Worm (Caenorhabditis elegans) whole organism, early embryonic: ENCODE measurements around the gene nhr-21.

Source experiments
- B0310.2 ChIP-seq: sonication (generic microtip); optimal IDR thresholded peaks from 2 replicates; lab custom pipeline; 2016; ENCODE audit warnings: mild to moderate bottlenecking, missing genetic modification characterization, missing compliant biosample characterization
- F13C5.2 ChIP-seq: sonication (generic microtip); optimal IDR thresholded peaks from 2 replicates; lab custom pipeline; 2017; ENCODE audit warnings: mild to moderate bottlenecking, missing genetic modification characterization, inconsistent platforms, missing compliant biosample characterization
- aly-1 ChIP-seq: sonication (generic microtip); optimal IDR thresholded peaks from 2 replicates; lab custom pipeline; 2016; ENCODE audit warnings: missing genetic modification characterization, missing compliant biosample characterization
- ama-1 ChIP-seq: fragments of 150-350 bp; optimal IDR thresholded peaks from 2 replicates; lab custom pipeline; 2014
- ceh-13 ChIP-seq: fragments of 200-800 bp; sonication (Bioruptor generic); optimal IDR thresholded peaks from 2 replicates; lab custom pipeline; 2018; ENCODE audit warnings: mild to moderate bottlenecking, missing genetic modification characterization, missing compliant biosample characterization
- ceh-36 ChIP-seq: sonication (generic microtip); optimal IDR thresholded peaks from 2 replicates; lab custom pipeline; 2016; ENCODE audit warnings: missing genetic modification characterization, inconsistent platforms, missing compliant biosample characterization
- ets-7 ChIP-seq: sonication (generic microtip); optimal IDR thresholded peaks from 2 replicates; lab custom pipeline; 2016; ENCODE audit warnings: missing genotype, missing genetic modification characterization, missing compliant biosample characterization
- flt-1 ChIP-seq: fragments of 200-800 bp; sonication (Bioruptor generic); IDR thresholded peaks from 2 replicates; pipeline ENCODE4 v1.3.6; 2022; ENCODE audit warnings: missing genetic modification characterization, missing compliant biosample characterization
- hmbx-1 ChIP-seq: sonication (generic microtip); optimal IDR thresholded peaks from 2 replicates; lab custom pipeline; 2016; ENCODE audit warnings: mild to moderate bottlenecking, missing genetic modification characterization, missing compliant biosample characterization
- hmg-4 ChIP-seq: fragments of 200-800 bp; sonication (Bioruptor generic); optimal IDR thresholded peaks from 2 replicates; lab custom pipeline; 2018; ENCODE audit warnings: mild to moderate bottlenecking, missing genetic modification characterization, missing compliant biosample characterization
- hnd-1 ChIP-seq: sonication (generic microtip); optimal IDR thresholded peaks from 2 replicates; lab custom pipeline; 2016; ENCODE audit warnings: missing genetic modification characterization, missing compliant biosample characterization
- pes-1 ChIP-seq: fragments of 200-800 bp; sonication (Bioruptor generic); IDR thresholded peaks from 2 replicates; pipeline ENCODE4 v1.3.6; 2022; ENCODE audit warnings: missing genetic modification reagents, missing genetic modification characterization, missing compliant biosample characterization
- scrt-1 ChIP-seq: fragments of 200-800 bp; sonication (Bioruptor generic); IDR thresholded peaks from 2 replicates; pipeline ENCODE4 v1.3.6; 2022; ENCODE audit warnings: missing genetic modification characterization, missing compliant biosample characterization
- sea-1 ChIP-seq: fragments of 200-800 bp; sonication (Bioruptor generic); conservative IDR thresholded peaks from 2 replicates; pipeline ENCODE4 v1.3.6; 2022; ENCODE audit warnings: missing genetic modification characterization, missing compliant biosample characterization
- tbx-11 ChIP-seq: fragments of 200-800 bp; sonication (Bioruptor generic); IDR thresholded peaks from 2 replicates; pipeline ENCODE4 v1.3.6; 2022; ENCODE audit warnings: missing genetic modification characterization, missing compliant biosample characterization
- tbx-37 ChIP-seq: fragments of 200-800 bp; sonication (Bioruptor generic); conservative IDR thresholded peaks from 2 replicates; pipeline ENCODE4 v1.3.6; 2022; ENCODE audit warnings: missing genetic modification reagents, missing genetic modification characterization, missing compliant biosample characterization
- tra-4 ChIP-seq: sonication (generic microtip); optimal IDR thresholded peaks from 2 replicates; lab custom pipeline; 2017; ENCODE audit warnings: missing genetic modification characterization, missing compliant biosample characterization

nhr-21 gene

DNA sequence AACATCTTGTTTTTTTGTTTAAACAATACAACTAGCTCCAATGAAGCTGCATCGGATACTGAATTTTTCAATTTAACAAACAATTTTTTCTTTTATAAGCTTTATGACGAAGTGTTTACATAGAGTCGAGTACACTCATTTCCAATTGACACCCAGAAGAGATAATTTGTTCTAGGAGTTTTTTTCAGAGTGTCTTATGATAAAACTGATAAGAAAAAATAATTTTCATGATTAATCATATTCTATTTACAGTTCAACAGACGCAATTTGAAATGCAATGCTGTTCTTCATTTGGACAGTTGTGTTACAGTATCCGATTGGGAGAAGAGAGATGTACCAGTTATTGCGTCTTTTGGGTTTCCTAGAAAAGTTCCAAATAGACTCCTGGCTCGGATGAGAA lies 42.9 kb downstream of the nhr-21 start:
- TF ChIP-seq hnd-1 = no peak

DNA sequence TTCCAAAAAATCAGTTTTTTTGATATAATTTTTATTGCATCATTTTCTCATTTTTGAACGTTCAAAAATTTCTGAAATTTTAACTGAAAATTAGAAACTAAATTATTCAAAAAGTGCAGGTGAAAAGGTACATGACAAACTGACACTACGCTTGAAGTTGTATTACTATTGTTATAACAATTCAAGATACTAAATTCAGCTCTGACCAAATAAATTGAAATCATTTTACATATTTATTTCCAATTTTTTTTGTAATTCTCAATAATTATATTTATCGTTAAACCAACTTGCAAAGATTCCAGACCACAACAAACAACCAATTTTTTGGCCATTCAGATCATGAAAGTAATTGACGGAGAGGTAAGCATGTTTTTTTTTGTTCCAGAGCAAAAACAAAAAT lies 46.4 kb downstream of the nhr-21 start, which contains the start of gene sre-3:
Gene sre-3, plus strand, starts transcription at position 301 of the 400 bp plus-strand sequence.
- TF ChIP-seq B0310.2 (tag; lab: Kevin White, UChicago) = no peak
- no peak for TF ChIP-seq ceh-36 (tag; lab: Kevin White, UChicago)

DNA sequence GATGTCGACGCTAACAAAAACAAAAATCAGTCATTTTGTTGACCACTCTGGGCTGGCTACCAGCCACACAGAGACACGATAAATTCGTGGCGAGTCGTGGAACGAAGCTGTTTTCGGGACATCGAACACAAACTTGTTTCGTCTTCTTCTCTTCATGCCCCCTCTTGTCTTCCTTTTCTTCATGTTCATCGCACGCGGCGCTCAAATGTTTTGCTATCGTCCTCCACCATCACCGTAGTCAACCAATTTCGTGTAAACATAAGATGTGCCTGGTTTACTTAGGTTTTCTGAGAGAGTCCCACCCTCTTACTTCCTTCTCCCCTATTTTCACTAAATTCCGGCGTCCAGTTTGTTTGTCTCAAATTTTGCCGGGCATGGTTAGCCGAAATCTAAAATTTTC lies 51.3 kb downstream of the nhr-21 start:
- TF ChIP-seq ama-1 (lab: Kevin White, UChicago) = no peak
- TF ChIP-seq sea-1 = no peak
- no peak for TF ChIP-seq tbx-11 (GFP tag; lab: Robert Waterston, UW)
- no peak for TF ChIP-seq B0310.2 (tag; lab: Kevin White, UChicago)
- no peak for TF ChIP-seq aly-1
- no peak for TF ChIP-seq tbx-37 (GFP tag; lab: Robert Waterston, UW)
- no peak for TF ChIP-seq hmg-4 (GFP tag; lab: Kevin White, UChicago)
- TF ChIP-seq pes-1 (GFP tag; lab: Robert Waterston, UW) = no peak
- TF ChIP-seq scrt-1 (GFP tag; lab: Robert Waterston, UW) = no peak

DNA sequence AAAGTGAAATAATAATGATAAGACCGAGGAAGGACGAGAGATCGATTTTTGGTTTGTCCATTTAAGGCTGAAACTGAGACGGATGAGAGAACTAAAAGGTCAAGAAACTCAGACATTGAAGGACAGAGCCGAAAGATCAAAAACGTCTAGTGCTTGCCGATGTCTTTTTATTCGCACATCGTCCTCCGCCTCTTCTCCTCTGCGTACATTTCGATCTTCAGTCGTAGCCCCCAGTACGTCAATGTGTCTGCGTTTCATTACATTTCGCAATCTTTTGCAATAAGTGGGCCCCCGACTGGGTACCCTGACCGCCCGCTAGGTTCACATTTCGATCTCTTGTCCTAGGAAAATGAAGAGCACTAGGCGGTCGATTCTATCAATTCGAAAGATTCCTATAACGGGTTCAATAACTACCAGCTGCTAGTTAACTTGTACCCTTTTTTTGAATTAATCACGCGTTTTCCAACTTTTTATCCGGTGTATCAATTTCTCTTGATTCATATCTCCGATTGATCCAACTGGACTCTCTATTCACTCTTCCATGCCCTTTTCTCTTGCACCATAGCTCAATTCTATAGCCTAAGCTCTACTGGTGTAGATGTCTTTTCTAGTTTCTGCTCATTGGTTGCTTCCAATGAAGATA lies 53.1 kb downstream of the nhr-21 start:
- TF ChIP-seq hnd-1 (no peak), tra-4 (tag; lab: Kevin White, UChicago) (no peak), ets-7 (tag; lab: Kevin White, UChicago) (no peak), B0310.2 (tag; lab: Kevin White, UChicago) (no peak), ama-1 (lab: Kevin White, UChicago) (no peak), F13C5.2 (peak; percentile 50), tbx-11 (GFP tag; lab: Robert Waterston, UW) (no peak), pes-1 (GFP tag; lab: Robert Waterston, UW) (no peak)

DNA sequence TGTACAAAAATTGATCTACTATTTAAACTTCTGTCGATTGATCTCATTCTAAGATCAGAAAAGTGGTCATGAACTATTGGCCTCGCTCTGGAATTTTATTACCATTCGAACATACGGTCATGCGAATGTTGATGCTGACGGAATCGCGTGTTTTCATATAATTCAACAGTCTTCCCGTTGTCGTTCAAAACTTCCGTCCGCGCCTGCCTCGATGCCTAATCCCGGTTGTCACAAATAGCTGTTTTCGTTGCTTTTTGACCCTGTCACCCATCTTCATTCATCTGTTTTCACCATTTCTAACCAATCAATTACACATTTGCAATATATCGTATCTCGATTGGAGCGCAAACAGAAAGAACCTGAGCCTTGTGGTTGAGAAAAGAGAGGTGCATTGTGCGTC lies 54.4 kb downstream of the nhr-21 start:
- TF ChIP-seq hnd-1 = no peak
- TF ChIP-seq hmg-4 (GFP tag; lab: Kevin White, UChicago) = no peak
- TF ChIP-seq ceh-36 (tag; lab: Kevin White, UChicago) = no peak
- TF ChIP-seq pes-1 (GFP tag; lab: Robert Waterston, UW) = no peak
- no peak for TF ChIP-seq ets-7 (tag; lab: Kevin White, UChicago)
- no peak for TF ChIP-seq ceh-13 (GFP tag; lab: Kevin White, UChicago)
- TF ChIP-seq tra-4 (tag; lab: Kevin White, UChicago) = no peak
- TF ChIP-seq F13C5.2 = no peak
- no peak for TF ChIP-seq B0310.2 (tag; lab: Kevin White, UChicago)
- TF ChIP-seq ama-1 (lab: Kevin White, UChicago) = no peak
- TF ChIP-seq tbx-11 (GFP tag; lab: Robert Waterston, UW) = no peak

DNA sequence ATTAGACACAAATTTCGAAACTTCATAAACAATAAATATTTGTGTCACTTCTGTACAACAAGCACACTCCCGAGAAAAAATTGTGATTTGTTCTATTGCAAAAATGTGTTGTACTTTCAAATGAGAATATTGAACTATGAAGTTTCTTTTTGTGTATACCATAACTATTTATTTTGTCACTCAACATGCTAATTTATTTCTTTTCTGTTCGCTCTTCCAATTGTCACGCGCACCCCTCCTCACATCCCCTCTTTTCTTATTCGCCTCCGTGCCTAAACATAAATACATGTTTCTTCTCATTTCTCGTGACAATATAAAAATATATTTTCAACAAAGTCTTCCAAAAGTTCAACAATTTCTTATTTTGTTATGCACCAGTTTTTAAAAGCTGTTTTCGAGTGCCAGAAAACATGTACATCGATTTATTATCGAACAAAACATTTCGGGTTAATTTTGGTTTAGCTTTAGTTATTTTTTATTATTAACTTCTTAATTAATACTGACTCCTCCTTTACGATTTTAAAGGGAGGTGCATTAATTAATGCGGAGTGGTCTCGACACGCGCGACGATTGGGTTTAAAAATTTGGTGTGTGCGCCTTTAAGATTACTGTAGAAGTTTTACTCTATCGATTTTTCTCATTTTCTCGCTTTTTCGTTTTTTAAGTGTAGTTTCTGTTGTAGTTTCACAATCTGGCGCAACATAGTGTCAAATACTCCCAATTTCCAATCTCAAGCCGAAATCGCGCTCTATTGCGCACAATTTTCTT lies 55.1 kb downstream of the nhr-21 start:
- no peak for TF ChIP-seq ama-1 (lab: Kevin White, UChicago)
- TF ChIP-seq tbx-11 (GFP tag; lab: Robert Waterston, UW) = no peak
- TF ChIP-seq hmbx-1 (tag; lab: Kevin White, UChicago) = no peak
- TF ChIP-seq ets-7 (tag; lab: Kevin White, UChicago) = no peak
- TF ChIP-seq sea-1 = no peak
- no peak for TF ChIP-seq hnd-1
- TF ChIP-seq F13C5.2 = no peak
- no peak for TF ChIP-seq tbx-37 (GFP tag; lab: Robert Waterston, UW)
- no peak for TF ChIP-seq ceh-36 (tag; lab: Kevin White, UChicago)
- no peak for TF ChIP-seq flt-1
- TF ChIP-seq tra-4 (tag; lab: Kevin White, UChicago) = no peak
- TF ChIP-seq B0310.2 (tag; lab: Kevin White, UChicago) = no peak
- no peak for TF ChIP-seq ceh-13 (GFP tag; lab: Kevin White, UChicago)
- TF ChIP-seq hmg-4 (GFP tag; lab: Kevin White, UChicago) = no peak
- no peak for TF ChIP-seq scrt-1 (GFP tag; lab: Robert Waterston, UW)
- TF ChIP-seq pes-1 (GFP tag; lab: Robert Waterston, UW) = no peak
- TF ChIP-seq aly-1 = no peak

DNA sequence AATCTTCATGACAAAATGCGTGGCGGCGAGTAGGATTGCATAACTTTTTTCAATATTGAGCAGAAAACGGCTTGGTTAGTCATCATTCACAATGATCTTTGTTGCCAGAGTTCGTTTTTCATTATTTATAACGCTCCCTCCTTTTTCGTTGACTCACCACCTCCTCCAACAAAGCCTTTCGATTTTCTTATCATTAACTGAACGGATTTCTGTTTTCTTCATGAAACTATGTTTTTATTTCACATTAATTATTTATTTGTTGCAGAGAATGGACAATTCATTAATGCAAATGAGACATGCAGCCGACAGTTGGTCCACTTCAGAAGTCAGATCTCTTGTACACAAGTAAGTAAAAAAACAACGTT lies 55.6 kb downstream of the nhr-21 start, which contains the start of gene bath-44:
Gene bath-44, plus strand, starts transcription at position 266 of the 365 bp plus-strand sequence.
- no peak for TF ChIP-seq F13C5.2
- no peak for TF ChIP-seq pes-1 (GFP tag; lab: Robert Waterston, UW)
- no peak for TF ChIP-seq ama-1 (lab: Kevin White, UChicago)
- TF ChIP-seq hnd-1 = no peak
- no peak for TF ChIP-seq tbx-37 (GFP tag; lab: Robert Waterston, UW)
- no peak for TF ChIP-seq sea-1
- no peak for TF ChIP-seq hmg-4 (GFP tag; lab: Kevin White, UChicago)
- no peak for TF ChIP-seq hmbx-1 (tag; lab: Kevin White, UChicago)
- no peak for TF ChIP-seq ceh-13 (GFP tag; lab: Kevin White, UChicago)
- no peak for TF ChIP-seq tbx-11 (GFP tag; lab: Robert Waterston, UW)
- no peak for TF ChIP-seq B0310.2 (tag; lab: Kevin White, UChicago)
- TF ChIP-seq ceh-36 (tag; lab: Kevin White, UChicago) = no peak
- no peak for TF ChIP-seq scrt-1 (GFP tag; lab: Robert Waterston, UW)
- no peak for TF ChIP-seq aly-1
- TF ChIP-seq flt-1 = no peak

DNA sequence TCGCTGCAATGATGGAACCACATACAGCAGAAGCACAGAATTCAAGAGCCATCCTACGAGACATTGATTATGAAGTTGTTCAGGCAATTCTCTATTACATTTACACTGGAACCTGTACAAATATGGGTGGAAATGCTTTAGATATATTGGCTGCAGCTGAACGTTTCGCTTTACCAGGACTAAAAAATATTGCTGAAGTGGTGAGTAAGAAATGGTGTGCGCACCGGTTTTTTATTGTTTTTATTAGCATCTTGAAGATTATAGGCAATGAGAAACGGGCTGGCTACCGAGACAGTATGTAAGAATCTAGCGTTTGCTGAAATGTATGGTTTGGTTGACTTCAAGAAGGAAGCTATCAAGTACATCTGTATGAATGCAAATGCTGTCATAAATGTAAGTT lies 57.1 kb downstream of the nhr-21 start:
- TF ChIP-seq tra-4 (tag; lab: Kevin White, UChicago) (no peak), aly-1 (no peak), tbx-11 (GFP tag; lab: Robert Waterston, UW) (no peak), tbx-37 (GFP tag; lab: Robert Waterston, UW) (no peak), flt-1 (no peak), hmg-4 (GFP tag; lab: Kevin White, UChicago) (no peak), ceh-13 (GFP tag; lab: Kevin White, UChicago) (no peak), sea-1 (no peak), B0310.2 (tag; lab: Kevin White, UChicago) (no peak), scrt-1 (GFP tag; lab: Robert Waterston, UW) (no peak), hnd-1 (no peak)
